Worm (Caenorhabditis elegans) whole organism, L2 larva: ENCODE measurements around the gene F07C6.3.

Experiments used
- ZK546.5 ChIP-seq: sonication (generic microtip); optimal IDR thresholded peaks from 2 replicates; lab custom pipeline; 2017; ENCODE audit warnings: missing biosample characterization, missing genetic modification characterization
- blmp-1 ChIP-seq: sonication (generic microtip); optimal IDR thresholded peaks from 2 replicates; lab custom pipeline; 2017; ENCODE audit warnings: missing genetic modification characterization, mild to moderate bottlenecking, missing compliant biosample characterization, antibody characterized with exemption, moderate library complexity; ENCODE audit not compliant: insufficient read depth
- ceh-82 ChIP-seq: fragments of 150-350 bp; optimal IDR thresholded peaks from 2 replicates; lab custom pipeline; 2014; ENCODE audit warnings: missing biosample characterization, missing genetic modification characterization
- nhr-25 ChIP-seq: fragments of 150-350 bp; sonication (generic microtip); optimal IDR thresholded peaks from 3 replicates; lab custom pipeline; 2014; ENCODE audit warnings: missing biosample characterization, missing genetic modification characterization
- unc-62 ChIP-seq: fragments of 150-350 bp; optimal IDR thresholded peaks from 2 replicates; lab custom pipeline; 2014; ENCODE audit warnings: missing biosample characterization, missing genetic modification reagents, missing genetic modification characterization
- zag-1 ChIP-seq: fragments of 150-350 bp; optimal IDR thresholded peaks from 2 replicates; lab custom pipeline; 2014; ENCODE audit warnings: missing biosample characterization, missing genetic modification characterization
- ztf-4 ChIP-seq: fragments of 150-350 bp; optimal IDR thresholded peaks from 2 replicates; lab custom pipeline; 2014; ENCODE audit warnings: missing biosample characterization, missing genetic modification characterization

DNA sequence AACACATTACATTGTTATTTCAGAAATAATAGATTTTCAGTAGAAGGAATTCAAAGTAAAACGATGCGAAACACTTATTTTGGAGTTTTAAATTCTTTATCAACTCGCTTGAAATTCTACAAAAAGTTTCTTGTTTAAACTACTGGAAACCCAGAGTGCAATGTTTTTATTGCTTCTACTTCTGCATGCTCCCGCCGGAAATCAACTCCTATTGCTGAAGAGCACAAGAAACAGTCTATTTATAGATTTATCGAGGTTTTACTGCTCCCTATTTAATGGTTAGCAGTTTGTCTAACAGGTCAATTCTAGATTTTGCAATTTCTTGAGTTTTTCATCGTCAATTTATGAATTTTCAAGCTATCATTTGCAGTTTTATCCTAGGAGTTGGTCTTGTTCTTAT lies 3.5 kb downstream of the F07C6.3 start, which contains the start of gene F07C6.6:
- no peak for TF ChIP-seq ceh-82 (tag; lab: Kevin White, UChicago)
- TF ChIP-seq nhr-25: no peak
- no peak for TF ChIP-seq blmp-1 (tag; lab: Kevin White, UChicago)
- TF ChIP-seq zag-1 (tag; lab: Kevin White, UChicago): no peak
- no peak for TF ChIP-seq unc-62 (GFP tag; lab: Kevin White, UChicago)
- no peak for TF ChIP-seq ZK546.5 (tag; lab: Kevin White, UChicago)
- no peak for TF ChIP-seq ztf-4 (tag; lab: Kevin White, UChicago)
